Worm (Caenorhabditis elegans) whole organism, mixed stage, embryonic: ENCODE results near the gene idh-2.

Experiments
- M03D4.4 ChIP-seq: sonication (generic microtip); optimal IDR thresholded peaks from 2 replicates; lab custom pipeline; 2017; ENCODE audit warnings: mild to moderate bottlenecking, missing genetic modification characterization, missing compliant biosample characterization
- bed-3 ChIP-seq: fragments of 200-800 bp; sonication (Bioruptor generic); optimal IDR thresholded peaks from 3 replicates; lab custom pipeline; 2018; ENCODE audit warnings: mild to moderate bottlenecking, missing genetic modification characterization, moderate library complexity, missing compliant biosample characterization
- blmp-1 ChIP-seq: fragments of 150-350 bp; optimal IDR thresholded peaks from 2 replicates; lab custom pipeline; 2014; ENCODE audit warnings: missing biosample characterization, missing genetic modification characterization
- ceh-39 ChIP-seq: fragments of 150-350 bp; optimal IDR thresholded peaks from 2 replicates; lab custom pipeline; 2014; ENCODE audit warnings: missing biosample characterization, missing genetic modification characterization
- ceh-43 ChIP-seq: fragments of 200-800 bp; sonication (Bioruptor generic); optimal IDR thresholded peaks from 2 replicates; lab custom pipeline; 2018; ENCODE audit warnings: mild to moderate bottlenecking, missing genetic modification characterization, moderate library complexity, missing compliant biosample characterization
- ceh-83 ChIP-seq: fragments of 200-800 bp; sonication (Bioruptor generic); optimal IDR thresholded peaks from 2 replicates; lab custom pipeline; 2018; ENCODE audit warnings: mild to moderate bottlenecking, missing genetic modification characterization, missing compliant biosample characterization
- ces-1 ChIP-seq: fragments of 150-350 bp; optimal IDR thresholded peaks from 2 replicates; lab custom pipeline; 2014; ENCODE audit warnings: missing biosample characterization, missing genetic modification reagents, missing genetic modification characterization
- cnd-1 ChIP-seq: fragments of 200-800 bp; sonication (Bioruptor generic); optimal IDR thresholded peaks from 2 replicates; lab custom pipeline; 2018; ENCODE audit warnings: mild to moderate bottlenecking, missing genetic modification characterization, missing compliant biosample characterization
- elt-1 ChIP-seq: sonication (generic microtip); optimal IDR thresholded peaks from 2 replicates; lab custom pipeline; 2017; ENCODE audit warnings: missing genetic modification characterization, mild to moderate bottlenecking, missing compliant biosample characterization, antibody characterized with exemption, moderate library complexity, borderline replicate concordance; ENCODE audit not compliant: insufficient read depth
- elt-3 ChIP-seq: fragments of 150-350 bp; optimal IDR thresholded peaks from 2 replicates; lab custom pipeline; 2014; ENCODE audit warnings: missing biosample characterization, missing genetic modification characterization
- flh-1 ChIP-seq: fragments of 200-800 bp; sonication (Bioruptor generic); optimal IDR thresholded peaks from 2 replicates; lab custom pipeline; 2018; ENCODE audit warnings: mild to moderate bottlenecking, missing genetic modification characterization, moderate library complexity, missing compliant biosample characterization
- ham-2 ChIP-seq: fragments of 200-800 bp; sonication (Bioruptor generic); optimal IDR thresholded peaks from 2 replicates; lab custom pipeline; 2018; ENCODE audit warnings: mild to moderate bottlenecking, missing genetic modification characterization, missing compliant biosample characterization
- hlh-1 ChIP-seq: fragments of 150-350 bp; optimal IDR thresholded peaks from 2 replicates; lab custom pipeline; 2014; ENCODE audit warnings: missing biosample characterization, missing genetic modification reagents, missing genetic modification characterization
- lin-13 ChIP-seq: fragments of 150-350 bp; optimal IDR thresholded peaks from 2 replicates; lab custom pipeline; 2014; ENCODE audit warnings: missing biosample characterization, missing genetic modification characterization
- lin-32 ChIP-seq: fragments of 200-800 bp; sonication (Bioruptor generic); optimal IDR thresholded peaks from 2 replicates; lab custom pipeline; 2018; ENCODE audit warnings: mild to moderate bottlenecking, missing genetic modification characterization, missing compliant biosample characterization
- lsy-2 ChIP-seq: fragments of 150-350 bp; optimal IDR thresholded peaks from 2 replicates; lab custom pipeline; 2014; ENCODE audit warnings: missing biosample characterization, missing genetic modification characterization
- mab-5 ChIP-seq: fragments of 150-350 bp; optimal IDR thresholded peaks from 2 replicates; lab custom pipeline; 2014; ENCODE audit warnings: missing biosample characterization, missing genetic modification characterization
- mep-1 ChIP-seq: fragments of 150-350 bp; optimal IDR thresholded peaks from 2 replicates; lab custom pipeline; 2017; ENCODE audit warnings: missing biosample characterization, missing genetic modification reagents, missing genetic modification characterization, inconsistent platforms
- mls-2 ChIP-seq: sonication (generic microtip); optimal IDR thresholded peaks from 2 replicates; lab custom pipeline; 2016; ENCODE audit warnings: mild to moderate bottlenecking, missing genetic modification characterization, moderate library complexity, missing compliant biosample characterization
- nhr-12 ChIP-seq: fragments of 150-350 bp; optimal IDR thresholded peaks from 2 replicates; lab custom pipeline; 2014; ENCODE audit warnings: missing biosample characterization, missing genetic modification characterization
- nhr-2 ChIP-seq: fragments of 150-350 bp; optimal IDR thresholded peaks from 2 replicates; lab custom pipeline; 2014; ENCODE audit warnings: missing biosample characterization, missing genetic modification characterization
- nhr-237 ChIP-seq: fragments of 150-350 bp; optimal IDR thresholded peaks from 2 replicates; lab custom pipeline; 2014; ENCODE audit warnings: missing biosample characterization, missing genetic modification characterization
- nhr-28 ChIP-seq: fragments of 150-350 bp; optimal IDR thresholded peaks from 2 replicates; lab custom pipeline; 2014; ENCODE audit warnings: missing biosample characterization, missing genetic modification characterization
- nhr-76 ChIP-seq: sonication (generic microtip); optimal IDR thresholded peaks from 2 replicates; lab custom pipeline; 2017; ENCODE audit warnings: missing biosample characterization, missing genetic modification characterization
- pha-4 ChIP-seq: fragments of 150-350 bp; optimal IDR thresholded peaks from 2 replicates; lab custom pipeline; 2018; ENCODE audit warnings: missing biosample characterization, missing genetic modification reagents, missing genetic modification characterization
- sem-2 ChIP-seq: fragments of 200-800 bp; sonication (Bioruptor generic); optimal IDR thresholded peaks from 2 replicates; lab custom pipeline; 2018; ENCODE audit warnings: mild to moderate bottlenecking, missing genetic modification characterization, missing compliant biosample characterization
- snpc-4 ChIP-seq: fragments of 150-350 bp; optimal IDR thresholded peaks from 2 replicates; lab custom pipeline; 2014; ENCODE audit warnings: missing biosample characterization, missing genetic modification characterization
- sptf-1 ChIP-seq: sonication (generic microtip); optimal IDR thresholded peaks from 2 replicates; lab custom pipeline; 2017; ENCODE audit warnings: mild to moderate bottlenecking, missing genetic modification characterization, moderate library complexity, missing compliant biosample characterization
- tbx-8 ChIP-seq: fragments of 200-800 bp; sonication (Bioruptor generic); optimal IDR thresholded peaks from 2 replicates; lab custom pipeline; 2018; ENCODE audit warnings: mild to moderate bottlenecking, missing genetic modification characterization, moderate library complexity, missing compliant biosample characterization
- unc-120 ChIP-seq: sonication (generic microtip); optimal IDR thresholded peaks from 2 replicates; lab custom pipeline; 2017; ENCODE audit warnings: missing genetic modification characterization, missing compliant biosample characterization; ENCODE audit not compliant: poor library complexity, severe bottlenecking
- unc-39 ChIP-seq: fragments of 150-350 bp; optimal IDR thresholded peaks from 2 replicates; lab custom pipeline; 2014; ENCODE audit warnings: missing biosample characterization, missing genetic modification characterization
- zip-8 ChIP-seq: fragments of 150-350 bp; optimal IDR thresholded peaks from 2 replicates; lab custom pipeline; 2014; ENCODE audit warnings: missing biosample characterization, missing genetic modification characterization
- ztf-11 ChIP-seq: fragments of 150-350 bp; optimal IDR thresholded peaks from 2 replicates; lab custom pipeline; 2014; ENCODE audit warnings: missing biosample characterization, missing genetic modification characterization

Gene idh-2

DNA sequence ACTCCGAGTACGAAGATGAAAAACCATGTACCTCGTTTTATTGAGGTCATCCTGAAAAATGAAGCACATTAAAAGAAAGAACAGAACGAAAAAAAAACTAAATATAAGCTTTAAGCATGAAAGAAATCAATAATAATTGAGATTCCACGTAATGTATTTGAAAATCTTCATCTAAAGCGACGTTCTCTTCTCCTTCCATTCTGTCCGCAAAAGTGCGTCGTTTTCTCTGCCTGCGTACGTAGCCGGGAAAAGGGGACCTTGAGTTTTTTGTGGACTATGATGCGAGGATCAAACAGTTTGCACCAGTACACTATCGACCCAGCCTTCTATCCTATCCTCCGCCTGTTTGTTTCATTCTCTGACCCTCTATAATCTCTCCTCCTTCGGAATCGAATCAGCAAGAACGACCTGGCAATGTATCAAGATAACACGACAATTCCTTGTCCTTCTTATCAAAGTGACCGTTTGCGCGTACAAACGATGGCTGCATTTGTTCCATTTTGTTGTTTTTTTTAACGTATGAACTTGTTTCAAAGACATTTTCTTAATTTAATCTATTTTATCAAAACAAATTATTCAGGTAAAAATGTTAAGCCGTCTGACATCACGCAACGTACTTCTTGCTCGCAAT lies at the start of gene idh-2, which contains the start of gene C34F6.7:
Gene idh-2 (plus strand): TSS at position 581 of the 631 bp plus-strand sequence.
Gene C34F6.7 (minus strand): TSS at position 51 of the 631 bp plus-strand sequence.
- TF ChIP-seq ceh-83 (GFP tag; lab: Kevin White, UChicago), result no peak
- TF ChIP-seq M03D4.4 (tag; lab: Kevin White, UChicago), result no peak
- TF ChIP-seq elt-3 (tag; lab: Kevin White, UChicago), result no peak
- TF ChIP-seq mab-5 (tag; lab: Kevin White, UChicago), result no peak
- TF ChIP-seq tbx-8, result no peak
- no peak for TF ChIP-seq flh-1 (GFP tag; lab: Kevin White, UChicago)
- no peak for TF ChIP-seq ceh-39
- TF ChIP-seq lsy-2 (tag; lab: Kevin White, UChicago), result no peak
- peak; percentile 70 for TF ChIP-seq ham-2 (GFP tag; lab: Kevin White, UChicago)
- no peak for TF ChIP-seq sem-2
- no peak for TF ChIP-seq nhr-76 (tag; lab: Kevin White, UChicago)
- no peak for TF ChIP-seq mls-2 (tag; lab: Kevin White, UChicago)
- no peak for TF ChIP-seq zip-8 (tag; lab: Kevin White, UChicago)
- peak; percentile 27 for TF ChIP-seq mep-1 (tag; lab: Kevin White, UChicago)
- no peak for TF ChIP-seq pha-4 (tag; lab: Kevin White, UChicago)
- no peak for TF ChIP-seq unc-120 (tag; lab: Kevin White, UChicago)
- TF ChIP-seq hlh-1, result peak; percentile 10
- no peak for TF ChIP-seq bed-3 (GFP tag; lab: Kevin White, UChicago)
- TF ChIP-seq lin-13 (tag; lab: Kevin White, UChicago), result no peak
- TF ChIP-seq nhr-2 (tag; lab: Kevin White, UChicago), result peak; percentile 38
- TF ChIP-seq sptf-1 (tag; lab: Kevin White, UChicago), result no peak
- no peak for TF ChIP-seq snpc-4
- TF ChIP-seq lin-32, result no peak

DNA sequence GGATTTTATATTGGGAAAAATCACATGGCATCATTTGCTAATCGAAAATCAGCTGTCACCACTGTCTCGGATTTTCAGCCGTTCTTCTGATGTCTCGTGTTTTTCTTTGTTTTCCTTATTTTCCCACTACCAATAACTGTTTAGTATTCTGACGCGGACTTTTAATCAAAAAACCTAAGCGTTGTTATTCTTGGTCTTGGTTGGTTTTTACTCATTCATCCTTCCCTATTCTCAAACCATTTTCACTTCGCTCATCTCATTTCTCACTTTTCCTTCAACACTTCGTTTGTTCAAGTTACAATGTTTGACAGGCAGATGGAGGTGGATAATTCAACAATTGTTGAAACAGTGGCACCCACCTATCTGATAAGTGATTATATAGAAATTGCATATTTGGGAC lies 37.2 kb upstream of the idh-2 start, which contains the start of gene gnrr-6:
Gene gnrr-6 (plus strand): TSS at position 301 of the 400 bp plus-strand sequence.
- no peak for TF ChIP-seq ceh-43 (GFP tag; lab: Kevin White, UChicago)
- TF ChIP-seq ham-2 (GFP tag; lab: Kevin White, UChicago), result no peak
- no peak for TF ChIP-seq zip-8 (tag; lab: Kevin White, UChicago)
- no peak for TF ChIP-seq mep-1 (tag; lab: Kevin White, UChicago)
- TF ChIP-seq lsy-2 (tag; lab: Kevin White, UChicago), result no peak
- TF ChIP-seq bed-3 (GFP tag; lab: Kevin White, UChicago), result no peak
- no peak for TF ChIP-seq mls-2 (tag; lab: Kevin White, UChicago)

DNA sequence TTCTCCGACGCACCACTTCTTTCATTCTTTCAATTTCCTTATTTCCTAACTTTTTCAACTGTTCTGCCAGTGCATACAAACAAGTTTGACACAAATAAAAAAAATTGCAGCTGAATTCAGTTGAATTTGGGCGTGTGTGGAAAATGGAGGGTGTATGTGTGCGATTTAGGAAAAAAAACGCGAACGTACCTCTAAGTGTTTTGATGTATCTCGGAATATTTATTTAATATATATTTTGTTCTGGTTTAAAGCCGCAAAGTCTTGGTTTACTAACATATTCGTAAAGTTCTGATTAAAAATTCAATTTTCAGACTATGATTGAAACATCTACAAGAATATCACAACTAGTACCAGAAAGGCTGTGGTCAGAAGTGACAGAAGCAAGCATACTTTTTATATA lies 30.3 kb upstream of the idh-2 start, which contains the start of gene gnrr-7:
Gene gnrr-7 (plus strand): TSS at position 301 of the 400 bp plus-strand sequence.
- no peak for TF ChIP-seq lin-13 (tag; lab: Kevin White, UChicago)
- no peak for TF ChIP-seq elt-3 (tag; lab: Kevin White, UChicago)
- no peak for TF ChIP-seq sem-2
- no peak for TF ChIP-seq unc-39 (tag; lab: Kevin White, UChicago)
- TF ChIP-seq ztf-11 (tag; lab: Kevin White, UChicago), result no peak
- no peak for TF ChIP-seq sptf-1 (tag; lab: Kevin White, UChicago)
- no peak for TF ChIP-seq nhr-28 (tag; lab: Kevin White, UChicago)
- no peak for TF ChIP-seq ceh-83 (GFP tag; lab: Kevin White, UChicago)
- no peak for TF ChIP-seq zip-8 (tag; lab: Kevin White, UChicago)
- TF ChIP-seq ham-2 (GFP tag; lab: Kevin White, UChicago), result no peak
- TF ChIP-seq nhr-237 (tag; lab: Kevin White, UChicago), result no peak
- no peak for TF ChIP-seq hlh-1
- no peak for TF ChIP-seq mls-2 (tag; lab: Kevin White, UChicago)
- no peak for TF ChIP-seq nhr-2 (tag; lab: Kevin White, UChicago)
- no peak for TF ChIP-seq blmp-1

DNA sequence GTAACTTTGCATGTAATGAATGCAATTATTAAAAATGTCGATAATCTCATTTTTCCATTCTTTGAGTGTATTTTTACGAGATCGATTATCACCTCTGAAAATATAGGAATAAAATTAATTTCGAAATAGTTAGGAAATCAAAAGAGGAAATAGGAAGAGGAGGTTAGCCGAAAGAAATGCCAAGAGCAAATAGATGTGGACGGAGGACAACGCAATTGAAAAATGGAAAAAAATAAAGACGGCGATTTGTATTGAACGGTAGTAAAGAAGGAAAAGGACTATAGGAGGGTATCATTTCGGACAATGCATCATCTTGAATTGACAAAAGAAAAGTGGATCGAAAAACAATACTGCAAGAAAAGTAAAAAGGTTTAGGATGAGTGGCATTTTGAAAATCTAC lies 26.3 kb upstream of the idh-2 start, which contains the start of gene F13D2.1:
Gene F13D2.1 (minus strand): TSS at position 101 of the 400 bp plus-strand sequence.
- TF ChIP-seq lin-13 (tag; lab: Kevin White, UChicago) (no peak), elt-3 (tag; lab: Kevin White, UChicago) (no peak), snpc-4 (no peak), unc-120 (tag; lab: Kevin White, UChicago) (no peak), flh-1 (GFP tag; lab: Kevin White, UChicago) (no peak), ceh-39 (no peak), ceh-43 (GFP tag; lab: Kevin White, UChicago) (no peak), mab-5 (tag; lab: Kevin White, UChicago) (no peak), blmp-1 (no peak), hlh-1 (no peak), pha-4 (tag; lab: Kevin White, UChicago) (no peak), M03D4.4 (tag; lab: Kevin White, UChicago) (no peak), nhr-12 (tag; lab: Kevin White, UChicago) (no peak), cnd-1 (tag; lab: Kevin White, UChicago) (no peak), elt-1 (tag; lab: Kevin White, UChicago) (no peak), nhr-76 (tag; lab: Kevin White, UChicago) (no peak), ceh-83 (GFP tag; lab: Kevin White, UChicago) (no peak), ces-1 (GFP tag; lab: Kevin White, UChicago) (no peak), ham-2 (GFP tag; lab: Kevin White, UChicago) (no peak)
